Worm (Caenorhabditis elegans) whole organism, late embryonic: ENCODE measurements around the gene H34I24.1.
"Not testable (repeated sequence)": the region's sequence is repeated elsewhere in the genome, so short reads cannot be mapped to it uniquely, and the experiment has no call there.

Source experiments
- C38D4.7 ChIP-seq: fragments of 200-800 bp; sonication (Bioruptor generic); optimal IDR thresholded peaks from 2 replicates; lab custom pipeline; 2018; ENCODE audit warnings: mild to moderate bottlenecking, missing genetic modification characterization, moderate library complexity, missing compliant biosample characterization
- K02D7.2 ChIP-seq: sonication (generic microtip); optimal IDR thresholded peaks from 2 replicates; lab custom pipeline; 2017; ENCODE audit warnings: mild to moderate bottlenecking, missing genetic modification characterization, missing compliant biosample characterization
- ceh-22 ChIP-seq: sonication (generic microtip); optimal IDR thresholded peaks from 2 replicates; lab custom pipeline; 2017; ENCODE audit warnings: missing biosample characterization, missing genetic modification characterization
- ceh-34 ChIP-seq: sonication (generic microtip); optimal IDR thresholded peaks from 2 replicates; lab custom pipeline; 2016; ENCODE audit warnings: mild to moderate bottlenecking, missing genetic modification characterization, missing compliant biosample characterization
- ceh-48 ChIP-seq: sonication (generic microtip); optimal IDR thresholded peaks from 2 replicates; lab custom pipeline; 2016; ENCODE audit warnings: missing genetic modification characterization, inconsistent platforms, missing compliant biosample characterization
- fax-1 ChIP-seq: sonication (generic microtip); optimal IDR thresholded peaks from 2 replicates; lab custom pipeline; 2016; ENCODE audit warnings: missing genotype, missing genetic modification characterization, missing compliant biosample characterization
- hlh-30 ChIP-seq: sonication (generic microtip); optimal IDR thresholded peaks from 2 replicates; lab custom pipeline; 2017; ENCODE audit warnings: antibody characterized with exemption, missing genetic modification characterization, missing compliant biosample characterization; ENCODE audit not compliant: insufficient read depth
- pros-1 ChIP-seq: fragments of 150-350 bp; optimal IDR thresholded peaks from 2 replicates; lab custom pipeline; 2014; ENCODE audit warnings: missing biosample characterization, missing genetic modification reagents, missing genetic modification characterization
- sdc-2 ChIP-seq: sonication (generic microtip); optimal IDR thresholded peaks from 2 replicates; lab custom pipeline; 2016; ENCODE audit warnings: missing genotype, missing genetic modification characterization, missing compliant biosample characterization
- tbx-2 ChIP-seq: sonication (generic microtip); optimal IDR thresholded peaks from 2 replicates; lab custom pipeline; 2016; ENCODE audit warnings: missing genetic modification characterization, missing compliant biosample characterization
- unc-3 ChIP-seq, 2 experiments: fragments of 200-800 bp in 1 of 2; sonication (Bioruptor generic) in 1 of 2; sonication (generic microtip) in 1 of 2; conservative IDR thresholded peaks in 1 of 2; optimal IDR thresholded peaks in 1 of 2; 2 replicates each; pipeline versions ENCODE4 v1.3.6 to Lab custom; 2016 to 2022; ENCODE audit warnings: missing compliant biosample characterization in 2 of 2, missing genetic modification characterization in 2 of 2, missing genetic modification reagents in 1 of 2

H34I24.1 gene

ce11 chrIII:2879703-2880102 lies 32.9 kb downstream of the H34I24.1 start:
- TF ChIP-seq hlh-30 (tag; lab: Kevin White, UChicago): no peak
- TF ChIP-seq ceh-48 (tag; lab: Kevin White, UChicago): no peak
- TF ChIP-seq sdc-2 (tag; lab: Kevin White, UChicago): no peak
- TF ChIP-seq C38D4.7 (GFP tag; lab: Kevin White, UChicago): no peak
- no peak for TF ChIP-seq tbx-2 (tag; lab: Kevin White, UChicago)
- no peak for TF ChIP-seq K02D7.2

- TF ChIP-seq hlh-30 (tag; lab: Kevin White, UChicago): no peak
- no peak for TF ChIP-seq unc-3 (GFP tag; conservative IDR thresholded peaks at IDR 0.05; lab: Robert Waterston, UW)
- TF ChIP-seq unc-3 (tag; optimal IDR thresholded peaks at IDR 0.05; lab: Kevin White, UChicago): no peak
These were observed 34.3 kb downstream of the H34I24.1 start for ce11 chrIII:2881117-2881516.

ce11 chrIII:2881989-2882388 lies 35.1 kb downstream of the H34I24.1 start, which contains the start of gene F56F11.2:
Gene F56F11.2, plus strand, starts transcription at chrIII:2882289.
- not testable (repeated sequence) for TF ChIP-seq ceh-22; pros-1 (tag; lab: Kevin White, UChicago); C38D4.7 (GFP tag; lab: Kevin White, UChicago)

ce11 chrIII:2891443-2891842 lies 44.6 kb downstream of the H34I24.1 start, which contains the start of gene F56F11.1:
Gene F56F11.1, plus strand, starts transcription at chrIII:2891743.
- TF ChIP-seq fax-1 (tag; lab: Kevin White, UChicago): no peak
- no peak for TF ChIP-seq ceh-34 (tag; lab: Kevin White, UChicago)
